Fruit fly (Drosophila melanogaster) whole organism, embryonic: ENCODE data around the gene CG4270.

ENCODE experiments used
- BEAF-32 ChIP-seq: fragments of 200-800 bp; sonication (Bioruptor generic); optimal IDR thresholded peaks from 3 replicates; lab custom pipeline; 2017; ENCODE audit warnings: missing biosample characterization, missing genetic modification characterization, mild to moderate bottlenecking, moderate library complexity, missing genetic modification reagents
- CG10654 ChIP-seq: fragments of 200-800 bp; sonication (Bioruptor generic); optimal IDR thresholded peaks from 2 replicates; lab custom pipeline; 2016; ENCODE audit warnings: missing biosample characterization, missing genetic modification characterization
- CG11085 ChIP-seq: fragments of 200-800 bp; sonication (Bioruptor generic); IDR thresholded peaks from 2 replicates; pipeline ENCODE4 v1.3.6; 2022; ENCODE audit warnings: missing biosample characterization, missing genetic modification characterization
- CG11093 ChIP-seq: fragments of 200-800 bp; sonication (Bioruptor generic); IDR thresholded peaks from 3 replicates; pipeline ENCODE4 v1.3.6; 2022; ENCODE audit warnings: missing biosample characterization, missing genetic modification characterization
- CG12104 ChIP-seq: fragments of 200-800 bp; sonication (Bioruptor generic); optimal IDR thresholded peaks from 3 replicates; lab custom pipeline; 2016; ENCODE audit warnings: missing biosample characterization, missing genetic modification characterization
- CG12769 ChIP-seq: fragments of 200-800 bp; sonication (Bioruptor generic); optimal IDR thresholded peaks from 2 replicates; lab custom pipeline; 2019; ENCODE audit warnings: missing biosample characterization, mild to moderate bottlenecking, missing genetic modification characterization, moderate library complexity
- CG12942 ChIP-seq: fragments of 200-800 bp; sonication (Bioruptor generic); optimal IDR thresholded peaks from 3 replicates; lab custom pipeline; 2016; ENCODE audit warnings: missing biosample characterization, missing genetic modification characterization
- CG15269 ChIP-seq: fragments of 200-800 bp; sonication (Bioruptor generic); optimal IDR thresholded peaks from 2 replicates; lab custom pipeline; 2018; ENCODE audit warnings: missing biosample characterization, mild to moderate bottlenecking, missing genetic modification characterization, moderate library complexity
- CG15601 ChIP-seq: fragments of 200-800 bp; sonication (Bioruptor generic); optimal IDR thresholded peaks from 3 replicates; lab custom pipeline; 2019; ENCODE audit warnings: missing biosample characterization, mild to moderate bottlenecking, missing genetic modification characterization, moderate library complexity
- CG1647 ChIP-seq: fragments of 200-800 bp; sonication (Bioruptor generic); optimal IDR thresholded peaks from 3 replicates; lab custom pipeline; 2016; ENCODE audit warnings: missing biosample characterization, missing genetic modification characterization
- CG17186 ChIP-seq: fragments of 200-800 bp; sonication (Bioruptor generic); optimal IDR thresholded peaks from 3 replicates; lab custom pipeline; 2017; ENCODE audit warnings: missing biosample characterization, missing genetic modification reagents, missing genetic modification characterization
- CG17802 ChIP-seq: fragments of 200-800 bp; sonication (Bioruptor generic); optimal IDR thresholded peaks from 2 replicates; lab custom pipeline; 2018; ENCODE audit warnings: missing biosample characterization, mild to moderate bottlenecking, missing genetic modification characterization, moderate library complexity
- CG30403 ChIP-seq: fragments of 200-800 bp; sonication (Bioruptor generic); optimal IDR thresholded peaks from 3 replicates; lab custom pipeline; 2016; ENCODE audit warnings: missing biosample characterization, missing genetic modification characterization
- CG31441 ChIP-seq: fragments of 200-800 bp; sonication (Bioruptor generic); IDR thresholded peaks from 2 replicates; pipeline ENCODE4 v1.3.6; 2022; ENCODE audit warnings: missing biosample characterization, missing genetic modification characterization
- CG32772 ChIP-seq: fragments of 200-800 bp; sonication (Bioruptor generic); IDR thresholded peaks from 2 replicates; pipeline ENCODE4 v1.3.6; 2022; ENCODE audit warnings: missing biosample characterization, missing genetic modification characterization
- CG34422 ChIP-seq: fragments of 200-800 bp; sonication (Bioruptor generic); IDR thresholded peaks from 3 replicates; pipeline ENCODE4 v1.3.6; 2022; ENCODE audit warnings: missing biosample characterization, missing genetic modification characterization
- CG4282 ChIP-seq: fragments of 200-800 bp; sonication (Bioruptor generic); optimal IDR thresholded peaks from 2 replicates; lab custom pipeline; 2016; ENCODE audit warnings: missing biosample characterization, missing genetic modification characterization
- CG5180 ChIP-seq: fragments of 200-800 bp; sonication (Bioruptor generic); optimal IDR thresholded peaks from 3 replicates; lab custom pipeline; 2017; ENCODE audit warnings: missing biosample characterization, missing genetic modification characterization, mild to moderate bottlenecking, moderate library complexity, missing genetic modification reagents
- CG5953 ChIP-seq: fragments of 200-800 bp; sonication (Bioruptor generic); IDR thresholded peaks from 2 replicates; pipeline ENCODE4 v1.3.6; 2022; ENCODE audit warnings: missing biosample characterization, missing genetic modification characterization
- CG6254 ChIP-seq: fragments of 200-800 bp; sonication (Bioruptor generic); optimal IDR thresholded peaks from 3 replicates; lab custom pipeline; 2017; ENCODE audit warnings: mild to moderate bottlenecking, missing biosample characterization, missing genetic modification reagents, missing genetic modification characterization
- CG8765 ChIP-seq: fragments of 200-800 bp; sonication (Bioruptor generic); IDR thresholded peaks from 2 replicates; pipeline ENCODE4 v1.3.6; 2022; ENCODE audit warnings: missing biosample characterization, missing genetic modification characterization
- CHES-1-like ChIP-seq: fragments of 200-800 bp; sonication (Bioruptor generic); optimal IDR thresholded peaks from 2 replicates; lab custom pipeline; 2016; ENCODE audit warnings: missing biosample characterization, missing genetic modification characterization
- Doc2 ChIP-seq: fragments of 200-800 bp; sonication (Bioruptor generic); IDR thresholded peaks from 2 replicates; pipeline ENCODE4 v1.3.6; 2022; ENCODE audit warnings: missing biosample characterization, missing genetic modification characterization
- Dref ChIP-seq: fragments of 200-800 bp; sonication (Bioruptor generic); IDR thresholded peaks from 2 replicates; pipeline ENCODE4 v1.3.6; 2022; ENCODE audit warnings: missing biosample characterization, missing genetic modification characterization
- E2f2 ChIP-seq: fragments of 200-800 bp; sonication (Bioruptor generic); IDR thresholded peaks from 2 replicates; pipeline ENCODE4 v1.3.6; 2022; ENCODE audit warnings: missing biosample characterization, missing genetic modification characterization
- Eip74EF ChIP-seq, 2 experiments: fragments of 200-800 bp in 1 of 2; fragments of >200 bp in 1 of 2; sonication (Bioruptor generic) in 1 of 2; optimal IDR thresholded peaks; 2 replicates each; lab custom pipeline; 2017 to 2019; ENCODE audit warnings: missing biosample characterization in 2 of 2, missing genetic modification characterization in 2 of 2, mild to moderate bottlenecking in 1 of 2, moderate library complexity in 1 of 2
- Fer3 ChIP-seq: fragments of 200-800 bp; sonication (Bioruptor generic); optimal IDR thresholded peaks from 2 replicates; lab custom pipeline; 2018; ENCODE audit warnings: missing biosample characterization, mild to moderate bottlenecking, missing genetic modification characterization, moderate library complexity
- Gug ChIP-seq: fragments of 200-800 bp; sonication (Bioruptor generic); IDR thresholded peaks from 4 replicates; pipeline ENCODE4 v1.3.6; 2022; ENCODE audit warnings: missing biosample characterization, missing genetic modification characterization
- H2.0 ChIP-seq: fragments of 200-800 bp; sonication (Bioruptor generic); IDR thresholded peaks from 2 replicates; pipeline ENCODE4 v1.3.6; 2022; ENCODE audit warnings: missing biosample characterization, missing genetic modification characterization
- HHEX ChIP-seq: fragments of 200-800 bp; sonication (Bioruptor generic); optimal IDR thresholded peaks from 3 replicates; lab custom pipeline; 2017; ENCODE audit warnings: missing biosample characterization, mild to moderate bottlenecking, missing genetic modification characterization, missing genetic modification reagents
- HLHmδ ChIP-seq: fragments of 200-800 bp; sonication (Bioruptor generic); optimal IDR thresholded peaks from 2 replicates; lab custom pipeline; 2018; ENCODE audit warnings: missing biosample characterization, mild to moderate bottlenecking, missing genetic modification characterization, moderate library complexity
- Hr39 ChIP-seq: fragments of >200 bp; optimal IDR thresholded peaks from 2 replicates; lab custom pipeline; 2017
- Meics ChIP-seq: fragments of 200-800 bp; sonication (Bioruptor generic); optimal IDR thresholded peaks from 2 replicates; lab custom pipeline; 2017; ENCODE audit warnings: missing biosample characterization, mild to moderate bottlenecking, missing genetic modification characterization
- NC2β ChIP-seq: fragments of 200-800 bp; sonication (Bioruptor generic); optimal IDR thresholded peaks from 2 replicates; lab custom pipeline; 2016; ENCODE audit warnings: missing biosample characterization, missing genetic modification characterization
- Rx ChIP-seq: fragments of 200-800 bp; sonication (Bioruptor generic); IDR thresholded peaks from 2 replicates; pipeline ENCODE4 v1.3.6; 2022; ENCODE audit warnings: missing biosample characterization, missing genetic modification characterization
- Stat92E ChIP-seq, 3 experiments: fragments of >200 bp in 2 of 3; fragments of 200-800 bp in 1 of 3; sonication (Bioruptor generic) in 1 of 3; optimal IDR thresholded peaks; 2 replicates each; lab custom pipeline; 2017 to 2019; ENCODE audit warnings: missing biosample characterization in 3 of 3, missing genetic modification characterization in 3 of 3, mild to moderate bottlenecking in 1 of 3, moderate library complexity in 1 of 3
- Taf1 ChIP-seq: fragments of 200-800 bp; sonication (Bioruptor generic); IDR thresholded peaks from 2 replicates; pipeline ENCODE4 v1.3.6; 2022; ENCODE audit warnings: missing biosample characterization, missing genetic modification characterization
- Xrp1 ChIP-seq: fragments of 200-800 bp; sonication (Bioruptor generic); IDR thresholded peaks from 2 replicates; pipeline ENCODE4 v1.3.6; 2022; ENCODE audit warnings: missing biosample characterization, missing genetic modification characterization
- amos ChIP-seq: fragments of 200-800 bp; sonication (Bioruptor generic); IDR thresholded peaks from 2 replicates; pipeline ENCODE4 v1.3.6; 2022; ENCODE audit warnings: missing biosample characterization, missing genetic modification characterization; ENCODE audit not compliant: partially characterized antibody
- cwo ChIP-seq: fragments of 200-800 bp; sonication (Bioruptor generic); optimal IDR thresholded peaks from 3 replicates; lab custom pipeline; 2017; ENCODE audit warnings: missing biosample characterization, missing genetic modification characterization, mild to moderate bottlenecking, moderate library complexity, missing genetic modification reagents
- dan ChIP-seq: fragments of 200-800 bp; sonication (Bioruptor generic); IDR thresholded peaks from 2 replicates; pipeline ENCODE4 v1.3.6; 2022; ENCODE audit warnings: missing biosample characterization, missing genetic modification characterization
- gcm ChIP-seq: fragments of 200-800 bp; sonication (Bioruptor generic); optimal IDR thresholded peaks from 2 replicates; lab custom pipeline; 2019; ENCODE audit warnings: missing biosample characterization, mild to moderate bottlenecking, missing genetic modification characterization, moderate library complexity
- knrl ChIP-seq: fragments of 200-800 bp; sonication (Bioruptor generic); IDR thresholded peaks from 3 replicates; pipeline ENCODE4 v1.3.6; 2022; ENCODE audit warnings: missing biosample characterization, missing genetic modification characterization; ENCODE audit not compliant: partially characterized antibody
- lbe ChIP-seq: fragments of 200-800 bp; sonication (Bioruptor generic); optimal IDR thresholded peaks from 2 replicates; lab custom pipeline; 2016; ENCODE audit warnings: missing biosample characterization, mild to moderate bottlenecking, missing genetic modification characterization
- mirr ChIP-seq: fragments of 200-800 bp; sonication (Bioruptor generic); optimal IDR thresholded peaks from 3 replicates; lab custom pipeline; 2018; ENCODE audit warnings: missing biosample characterization, mild to moderate bottlenecking, missing genetic modification characterization
- pnt ChIP-seq: fragments of 200-800 bp; sonication (Bioruptor generic); optimal IDR thresholded peaks from 3 replicates; lab custom pipeline; 2016; ENCODE audit warnings: missing biosample characterization, missing genetic modification characterization
- rib ChIP-seq: fragments of 200-800 bp; sonication (Bioruptor generic); IDR thresholded peaks from 2 replicates; pipeline ENCODE4 v1.3.6; 2022; ENCODE audit warnings: missing biosample characterization, missing genetic modification characterization
- row ChIP-seq: fragments of 200-800 bp; sonication (Bioruptor generic); IDR thresholded peaks from 3 replicates; pipeline ENCODE4 v1.3.6; 2022; ENCODE audit warnings: missing biosample characterization, missing genetic modification characterization
- z ChIP-seq: fragments of 200-800 bp; sonication (Bioruptor generic); IDR thresholded peaks from 3 replicates; pipeline ENCODE4 v1.3.6; 2022; ENCODE audit warnings: missing biosample characterization, missing genetic modification characterization

CG4270 gene

dm6 chr2L:2226259-2227121 is 36.8 kb upstream of the CG4270 start, which contains the start of the genes CG15387 and sau (continued):
- TF ChIP-seq CG4282 (GFP tag; lab: Kevin White, UChicago) (peak; percentile 88), Rx (GFP tag; lab: Robert Waterston, UW) (peak; percentile 66), CG17186 (GFP tag; lab: Kevin White, UChicago) (peak; percentile 79), HHEX (GFP tag; lab: Kevin White, UChicago) (peak; percentile 82), HLHmδ (no peak), Hr39 (lab: Kevin White, UChicago) (no peak), CG30403 (peak; percentile 94), CG1647 (GFP tag; lab: Kevin White, UChicago) (peak; percentile 72), Fer3 (tag; lab: Kevin White, UChicago) (peak; percentile 86), E2f2 (GFP tag; lab: Robert Waterston, UW) (peak; percentile 65), CG8765 (peak; percentile 67), Eip74EF (GFP tag; optimal IDR thresholded peaks at IDR 0.05; lab: Kevin White, UChicago) (peak in 1 of 2 experiments; percentile 65), CG15269 (tag; lab: Kevin White, UChicago) (peak; percentile 85), CG17802 (tag; lab: Kevin White, UChicago) (peak; percentile 66), CG5180 (GFP tag; lab: Kevin White, UChicago) (peak; percentile 63), Meics (GFP tag; lab: Kevin White, UChicago) (peak; percentile 86), Dref (GFP tag; lab: Robert Waterston, UW) (peak; percentile 49), CG5953 (GFP tag; lab: Robert Waterston, UW) (peak; percentile 79), CG6254 (no peak), pnt (GFP tag; lab: Kevin White, UChicago) (peak; percentile 79), CG12769 (peak; percentile 83), CG11093 (GFP tag; lab: Robert Waterston, UW) (peak; percentile 72), row (GFP tag; lab: Robert Waterston, UW) (peak; percentile 94), CG10654 (peak; percentile 87), z (GFP tag; lab: Robert Waterston, UW) (no peak), CG31441 (GFP tag; lab: Robert Waterston, UW) (peak; percentile 85), Taf1 (GFP tag; lab: Robert Waterston, UW) (peak; percentile 69; the same call in 1 of the 2 replicates), lbe (GFP tag; lab: Kevin White, UChicago) (peak; percentile 90), dan (no peak), CG34422 (GFP tag; lab: Robert Waterston, UW) (peak; percentile 83), Doc2 (GFP tag; lab: Robert Waterston, UW) (no peak), amos (peak; percentile 85), gcm (GFP tag; lab: Kevin White, UChicago) (peak; percentile 68), cwo (GFP tag; lab: Kevin White, UChicago) (peak; percentile 65), H2.0 (GFP tag; lab: Robert Waterston, UW) (peak; percentile 85), Xrp1 (GFP tag; lab: Robert Waterston, UW) (peak; percentile 88), CG32772 (GFP tag; lab: Robert Waterston, UW) (peak; percentile 75), NC2β (GFP tag; lab: Kevin White, UChicago) (peak; percentile 90), CG11085 (GFP tag; lab: Robert Waterston, UW) (peak; percentile 76), BEAF-32 (GFP tag; lab: Kevin White, UChicago) (peak; percentile 95), Stat92E (GFP tag; optimal IDR thresholded peaks at IDR 0.05; lab: Kevin White, UChicago) (no peak), knrl (GFP tag; lab: Robert Waterston, UW) (peak; percentile 92), CG12942 (GFP tag; lab: Kevin White, UChicago) (peak; percentile 81), CG15601 (tag; lab: Kevin White, UChicago) (peak; percentile 72), mirr (GFP tag; lab: Kevin White, UChicago) (peak; percentile 81), CHES-1-like (peak; percentile 90), Gug (GFP tag; lab: Robert Waterston, UW) (peak; percentile 76), rib (GFP tag; lab: Robert Waterston, UW) (peak; percentile 75), CG12104 (GFP tag; lab: Kevin White, UChicago) (peak; percentile 81)
